Fruit fly (Drosophila melanogaster) whole organism, embryonic: ENCODE data around the gene CG45218.

Experiments
- Aef1 ChIP-seq: fragments of 200-800 bp; sonication (Bioruptor generic); IDR thresholded peaks from 3 replicates; pipeline ENCODE4 v1.3.6; 2022; ENCODE audit warnings: missing biosample characterization, missing genetic modification characterization
- B-H1 ChIP-seq: fragments of 200-800 bp; sonication (Bioruptor generic); IDR thresholded peaks from 3 replicates; pipeline ENCODE4 v1.3.6; 2022; ENCODE audit warnings: missing biosample characterization, missing genetic modification characterization
- CG10959 ChIP-seq: fragments of 200-800 bp; sonication (Bioruptor generic); IDR thresholded peaks from 2 replicates; pipeline ENCODE4 v1.3.6; 2022; ENCODE audit warnings: missing biosample characterization, missing genetic modification characterization
- CG11504 ChIP-seq: fragments of 200-800 bp; sonication (Bioruptor generic); optimal IDR thresholded peaks from 3 replicates; lab custom pipeline; 2019; ENCODE audit warnings: missing biosample characterization, mild to moderate bottlenecking, missing genetic modification characterization, moderate library complexity
- CG11723 ChIP-seq: fragments of 200-800 bp; sonication (Bioruptor generic); optimal IDR thresholded peaks from 2 replicates; lab custom pipeline; 2017; ENCODE audit warnings: missing biosample characterization, mild to moderate bottlenecking, missing genetic modification characterization
- CG12071 ChIP-seq: fragments of 200-800 bp; sonication (Bioruptor generic); optimal IDR thresholded peaks from 3 replicates; lab custom pipeline; 2018; ENCODE audit warnings: missing biosample characterization, mild to moderate bottlenecking, missing genetic modification characterization
- CG12219 ChIP-seq: fragments of 200-800 bp; sonication (Bioruptor generic); optimal IDR thresholded peaks from 3 replicates; lab custom pipeline; 2018; ENCODE audit warnings: missing biosample characterization, mild to moderate bottlenecking, missing genetic modification characterization
- CG12942 ChIP-seq: fragments of 200-800 bp; sonication (Bioruptor generic); optimal IDR thresholded peaks from 3 replicates; lab custom pipeline; 2016; ENCODE audit warnings: missing biosample characterization, missing genetic modification characterization
- CG1603 ChIP-seq: fragments of 200-800 bp; sonication (Bioruptor generic); optimal IDR thresholded peaks from 2 replicates; lab custom pipeline; 2019; ENCODE audit warnings: missing biosample characterization, mild to moderate bottlenecking, missing genetic modification characterization, moderate library complexity
- CG1647 ChIP-seq: fragments of 200-800 bp; sonication (Bioruptor generic); optimal IDR thresholded peaks from 3 replicates; lab custom pipeline; 2016; ENCODE audit warnings: missing biosample characterization, missing genetic modification characterization
- CG16863 ChIP-seq: fragments of 200-800 bp; sonication (Bioruptor generic); optimal IDR thresholded peaks from 3 replicates; lab custom pipeline; 2016; ENCODE audit warnings: missing biosample characterization, missing genetic modification characterization
- CG17361 ChIP-seq: fragments of 200-800 bp; sonication (Bioruptor generic); IDR thresholded peaks from 3 replicates; pipeline ENCODE4 v1.3.6; 2022; ENCODE audit warnings: missing biosample characterization, missing genetic modification characterization
- CG17568 ChIP-seq: fragments of 200-800 bp; sonication (Bioruptor generic); optimal IDR thresholded peaks from 2 replicates; lab custom pipeline; 2018; ENCODE audit warnings: missing biosample characterization, mild to moderate bottlenecking, missing genetic modification characterization, moderate library complexity
- CG2199 ChIP-seq: fragments of 200-800 bp; sonication (Bioruptor generic); IDR thresholded peaks from 3 replicates; pipeline ENCODE4 v1.3.6; 2022; ENCODE audit warnings: missing biosample characterization, missing genetic modification characterization
- CG2202 ChIP-seq: fragments of 200-800 bp; sonication (Bioruptor generic); optimal IDR thresholded peaks from 2 replicates; lab custom pipeline; 2018; ENCODE audit warnings: missing biosample characterization, mild to moderate bottlenecking, missing genetic modification characterization
- CG2712 ChIP-seq: fragments of 200-800 bp; optimal IDR thresholded peaks from 3 replicates; lab custom pipeline; 2019; ENCODE audit warnings: missing biosample characterization, mild to moderate bottlenecking, missing genetic modification characterization, moderate library complexity
- CG31388 ChIP-seq: fragments of 200-800 bp; sonication (Bioruptor generic); optimal IDR thresholded peaks from 2 replicates; lab custom pipeline; 2016; ENCODE audit warnings: missing biosample characterization, missing genetic modification characterization
- CG31441 ChIP-seq: fragments of 200-800 bp; sonication (Bioruptor generic); IDR thresholded peaks from 2 replicates; pipeline ENCODE4 v1.3.6; 2022; ENCODE audit warnings: missing biosample characterization, missing genetic modification characterization
- CG4707 ChIP-seq: fragments of 200-800 bp; sonication (Bioruptor generic); optimal IDR thresholded peaks from 2 replicates; lab custom pipeline; 2018; ENCODE audit warnings: missing biosample characterization, mild to moderate bottlenecking, missing genetic modification characterization, moderate library complexity
- CG6683 ChIP-seq: fragments of 200-800 bp; sonication (Bioruptor generic); optimal IDR thresholded peaks from 2 replicates; lab custom pipeline; 2017; ENCODE audit warnings: missing biosample characterization, mild to moderate bottlenecking, missing genetic modification characterization, missing genetic modification reagents
- CG6854 ChIP-seq: fragments of 200-800 bp; sonication (Bioruptor generic); optimal IDR thresholded peaks from 3 replicates; lab custom pipeline; 2017; ENCODE audit warnings: missing biosample characterization, mild to moderate bottlenecking, missing genetic modification characterization
- CG7839 ChIP-seq: fragments of 200-800 bp; sonication (Bioruptor generic); optimal IDR thresholded peaks from 3 replicates; lab custom pipeline; 2018; ENCODE audit warnings: missing biosample characterization, mild to moderate bottlenecking, missing genetic modification characterization, moderate library complexity
- CG7928 ChIP-seq: fragments of 200-800 bp; sonication (Bioruptor generic); optimal IDR thresholded peaks from 2 replicates; lab custom pipeline; 2017; ENCODE audit warnings: missing biosample characterization, mild to moderate bottlenecking, missing genetic modification characterization
- CG9609 ChIP-seq: fragments of 200-800 bp; sonication (Bioruptor generic); optimal IDR thresholded peaks from 3 replicates; lab custom pipeline; 2016; ENCODE audit warnings: missing biosample characterization, missing genetic modification characterization
- CTCF ChIP-seq: fragments of 200-800 bp; sonication (Bioruptor generic); optimal IDR thresholded peaks from 2 replicates; lab custom pipeline; 2017; ENCODE audit warnings: missing biosample characterization, mild to moderate bottlenecking, missing genetic modification characterization, moderate library complexity
- D ChIP-seq, 2 experiments: fragments of 200-800 bp in 1 of 2; fragments of >200 bp in 1 of 2; sonication (Bioruptor generic) in 1 of 2; optimal IDR thresholded peaks; 2 replicates in 1 of 2; 3 replicates in 1 of 2; lab custom pipeline; 2017; ENCODE audit warnings: mild to moderate bottlenecking in 1 of 2, missing biosample characterization in 1 of 2, missing genetic modification characterization in 1 of 2, missing genetic modification reagents in 1 of 2
- Ets97D ChIP-seq: fragments of 200-800 bp; sonication (Bioruptor generic); optimal IDR thresholded peaks from 3 replicates; lab custom pipeline; 2016; ENCODE audit warnings: missing biosample characterization, missing genetic modification characterization
- Hey ChIP-seq: fragments of 200-800 bp; sonication (Bioruptor generic); optimal IDR thresholded peaks from 3 replicates; lab custom pipeline; 2018; ENCODE audit warnings: missing biosample characterization, mild to moderate bottlenecking, missing genetic modification characterization
- Hmr ChIP-seq: fragments of 200-800 bp; sonication (Bioruptor generic); optimal IDR thresholded peaks from 3 replicates; lab custom pipeline; 2017; ENCODE audit warnings: mild to moderate bottlenecking, missing biosample characterization, missing genetic modification reagents, missing genetic modification characterization
- Nf-YA ChIP-seq: fragments of 200-800 bp; sonication (Bioruptor generic); IDR thresholded peaks from 2 replicates; pipeline ENCODE4 v1.3.6; 2022; ENCODE audit warnings: missing biosample characterization, missing genetic modification characterization
- Sox100B ChIP-seq: fragments of 200-800 bp; sonication (Bioruptor generic); optimal IDR thresholded peaks from 3 replicates; lab custom pipeline; 2018; ENCODE audit warnings: missing biosample characterization, mild to moderate bottlenecking, missing genetic modification characterization
- TFAM ChIP-seq: fragments of 200-800 bp; sonication (Bioruptor generic); optimal IDR thresholded peaks from 2 replicates; lab custom pipeline; 2017; ENCODE audit warnings: missing biosample characterization, missing genetic modification characterization, inconsistent platforms
- Tbp ChIP-seq: fragments of >200 bp; optimal IDR thresholded peaks from 2 replicates; lab custom pipeline; 2018; ENCODE audit warnings: missing biosample characterization, missing genetic modification characterization
- ase ChIP-seq: fragments of 200-800 bp; sonication (Bioruptor generic); IDR thresholded peaks from 3 replicates; pipeline ENCODE4 v1.3.6; 2022; ENCODE audit warnings: missing biosample characterization, missing genetic modification characterization
- ato ChIP-seq: fragments of 200-800 bp; sonication (Bioruptor generic); IDR thresholded peaks from 2 replicates; pipeline ENCODE4 v1.3.6; 2022; ENCODE audit warnings: missing biosample characterization, missing genetic modification characterization; ENCODE audit not compliant: partially characterized antibody
- bigmax ChIP-seq: fragments of 200-800 bp; sonication (Bioruptor generic); optimal IDR thresholded peaks from 2 replicates; lab custom pipeline; 2018; ENCODE audit warnings: missing biosample characterization, mild to moderate bottlenecking, missing genetic modification characterization
- dati ChIP-seq: fragments of 200-800 bp; sonication (Bioruptor generic); IDR thresholded peaks from 2 replicates; pipeline ENCODE4 v1.3.6; 2022; ENCODE audit warnings: missing biosample characterization, missing genetic modification characterization
- emc ChIP-seq: fragments of 200-800 bp; sonication (Bioruptor generic); optimal IDR thresholded peaks from 2 replicates; lab custom pipeline; 2016; ENCODE audit warnings: missing biosample characterization, missing genetic modification characterization
- fd102C ChIP-seq: fragments of 200-800 bp; sonication (Bioruptor generic); optimal IDR thresholded peaks from 2 replicates; lab custom pipeline; 2018; ENCODE audit warnings: missing biosample characterization, mild to moderate bottlenecking, missing genetic modification characterization, moderate library complexity
- maf-S ChIP-seq: fragments of 200-800 bp; sonication (Bioruptor generic); optimal IDR thresholded peaks from 2 replicates; lab custom pipeline; 2016; ENCODE audit warnings: missing biosample characterization, missing genetic modification characterization
- mld ChIP-seq: fragments of 200-800 bp; sonication (Bioruptor generic); IDR thresholded peaks from 3 replicates; pipeline ENCODE4 v1.3.6; 2022; ENCODE audit warnings: missing biosample characterization, missing genetic modification characterization; ENCODE audit not compliant: partially characterized antibody
- nerfin-1 ChIP-seq: fragments of 200-800 bp; sonication (Bioruptor generic); optimal IDR thresholded peaks from 3 replicates; lab custom pipeline; 2019; ENCODE audit warnings: missing biosample characterization, mild to moderate bottlenecking, missing genetic modification characterization, moderate library complexity
- pb ChIP-seq: fragments of 200-800 bp; sonication (Bioruptor generic); optimal IDR thresholded peaks from 3 replicates; lab custom pipeline; 2016; ENCODE audit warnings: missing biosample characterization, missing genetic modification characterization
- pfk ChIP-seq: fragments of 200-800 bp; sonication (Bioruptor generic); optimal IDR thresholded peaks from 2 replicates; lab custom pipeline; 2018; ENCODE audit warnings: missing biosample characterization, mild to moderate bottlenecking, missing genetic modification characterization, moderate library complexity
- prd ChIP-seq, 3 experiments: fragments of >200 bp in 2 of 3; fragments of 200-800 bp in 1 of 3; sonication (Bioruptor generic) in 1 of 3; optimal IDR thresholded peaks in 2 of 3; IDR thresholded peaks in 1 of 3; 2 replicates in 2 of 3; 3 replicates in 1 of 3; pipeline versions ENCODE4 v1.3.6 to Lab custom; 2017 to 2022; ENCODE audit warnings: missing biosample characterization in 1 of 3, missing genetic modification characterization in 1 of 3
- seq ChIP-seq: fragments of 200-800 bp; sonication (Bioruptor generic); IDR thresholded peaks from 2 replicates; pipeline ENCODE4 v1.3.6; 2022; ENCODE audit warnings: missing biosample characterization, missing genetic modification characterization
- slbo ChIP-seq: fragments of 200-800 bp; sonication (Bioruptor generic); IDR thresholded peaks from 2 replicates; pipeline ENCODE4 v1.3.6; 2022; ENCODE audit warnings: missing biosample characterization, missing genetic modification characterization
- so ChIP-seq: fragments of 200-800 bp; sonication (Bioruptor generic); IDR thresholded peaks from 3 replicates; pipeline ENCODE4 v1.3.6; 2022; ENCODE audit warnings: missing biosample characterization, missing genetic modification characterization
- tin ChIP-seq: fragments of 200-800 bp; sonication (Bioruptor generic); optimal IDR thresholded peaks from 3 replicates; lab custom pipeline; 2016; ENCODE audit warnings: missing biosample characterization, missing genetic modification characterization
- ttk ChIP-seq: fragments of 200-800 bp; sonication (Bioruptor generic); IDR thresholded peaks from 2 replicates; pipeline ENCODE4 v2.1.2; 2022; ENCODE audit warnings: missing biosample characterization, missing genetic modification characterization

CG45218 gene

dm6 chr3R:15280619-15281334, 9.8 kb downstream of the CG45218 start (continued):
- no peak for TF ChIP-seq prd (optimal IDR thresholded peaks at IDR 0.05; lab: Kevin White, UChicago)
- peak; percentile 61; the same call in 2 of the 3 replicates for TF ChIP-seq prd (GFP tag; IDR thresholded peaks at IDR 0.05; lab: Robert Waterston, UW)
- TF ChIP-seq Nf-YA: no peak
- no peak for TF ChIP-seq CG7928 (GFP tag; lab: Kevin White, UChicago)
- peak; percentile 20 for TF ChIP-seq CG12219
- TF ChIP-seq CG17361 (GFP tag; lab: Robert Waterston, UW): peak; percentile 95
- no peak for TF ChIP-seq emc
- peak; percentile 8 for TF ChIP-seq CG4707
- TF ChIP-seq CG1603 (tag; lab: Kevin White, UChicago): peak; percentile 12
- peak; percentile 50 for TF ChIP-seq Hmr (GFP tag; lab: Kevin White, UChicago)
- TF ChIP-seq CG16863 (GFP tag; lab: Kevin White, UChicago): no peak
- TF ChIP-seq CG12942 (GFP tag; lab: Kevin White, UChicago): peak; percentile 53
- no peak for TF ChIP-seq D (optimal IDR thresholded peaks at IDR 0.05; lab: Kevin White, UChicago)
- TF ChIP-seq D (GFP tag; optimal IDR thresholded peaks at IDR 0.05; lab: Kevin White, UChicago): peak; percentile 82
- no peak for TF ChIP-seq CG10959 (GFP tag; lab: Robert Waterston, UW)
- no peak for TF ChIP-seq CG31388 (GFP tag; lab: Kevin White, UChicago)
- no peak for TF ChIP-seq CG17568 (GFP tag; lab: Kevin White, UChicago)
- no peak for TF ChIP-seq CG6683 (GFP tag; lab: Kevin White, UChicago)
- no peak for TF ChIP-seq Hey (tag; lab: Kevin White, UChicago)
- no peak for TF ChIP-seq fd102C (GFP tag; lab: Kevin White, UChicago)
- no peak for TF ChIP-seq ase (GFP tag; lab: Robert Waterston, UW)
- no peak; the same call in 2 of the 3 replicates for TF ChIP-seq so
- peak; percentile 71 for TF ChIP-seq tin (GFP tag; lab: Kevin White, UChicago)
- peak; percentile 82 for TF ChIP-seq CG7839
- peak; percentile 25 for TF ChIP-seq CG6854 (GFP tag; lab: Kevin White, UChicago)
- TF ChIP-seq CG9609: no peak
- peak; percentile 86 for TF ChIP-seq Sox100B
- TF ChIP-seq CTCF: no peak
- no peak for TF ChIP-seq mld (GFP tag; lab: Robert Waterston, UW)
- no peak for TF ChIP-seq Tbp (GFP tag; lab: Kevin White, UChicago)
- TF ChIP-seq CG2202 (tag; lab: Kevin White, UChicago): peak; percentile 67
- no peak for TF ChIP-seq Ets97D (GFP tag; lab: Kevin White, UChicago)
- TF ChIP-seq slbo (GFP tag; lab: Robert Waterston, UW): peak; percentile 51
- no peak for TF ChIP-seq CG12071
- no peak for TF ChIP-seq Aef1 (GFP tag; lab: Robert Waterston, UW)
- TF ChIP-seq pfk (GFP tag; lab: Kevin White, UChicago): no peak
- TF ChIP-seq CG11723 (GFP tag; lab: Kevin White, UChicago): peak; percentile 47
- no peak for TF ChIP-seq pb (GFP tag; lab: Kevin White, UChicago)
- TF ChIP-seq TFAM: no peak
- TF ChIP-seq B-H1 (GFP tag; lab: Robert Waterston, UW): no peak
- peak; percentile 86 for TF ChIP-seq CG2712 (tag; lab: Kevin White, UChicago)
- no peak for TF ChIP-seq maf-S (GFP tag; lab: Kevin White, UChicago)
- no peak for TF ChIP-seq bigmax
- no peak for TF ChIP-seq ato (GFP tag; lab: Robert Waterston, UW)
- TF ChIP-seq seq: no peak
- TF ChIP-seq CG11504: peak; percentile 81
- peak; percentile 69 for TF ChIP-seq nerfin-1
- peak; percentile 86 for TF ChIP-seq CG31441 (GFP tag; lab: Robert Waterston, UW)
- TF ChIP-seq dati (GFP tag; lab: Robert Waterston, UW): no peak
- TF ChIP-seq ttk (GFP tag; lab: Robert Waterston, UW): peak; percentile 63
- TF ChIP-seq CG2199 (GFP tag; lab: Robert Waterston, UW): no peak
- TF ChIP-seq CG1647: no peak
